Worm (Caenorhabditis elegans) whole organism, mixed stage, embryonic: ENCODE data around the gene D2063.1.

ENCODE experiments used
- nhr-76 ChIP-seq: sonication (generic microtip); optimal IDR thresholded peaks from 2 replicates; lab custom pipeline; 2017; ENCODE audit warnings: missing biosample characterization, missing genetic modification characterization
- unc-39 ChIP-seq: fragments of 150-350 bp; optimal IDR thresholded peaks from 2 replicates; lab custom pipeline; 2014; ENCODE audit warnings: missing biosample characterization, missing genetic modification characterization

ce11 chrV:4373656-4374055 lies 46.7 kb downstream of the D2063.1 start:
- TF ChIP-seq nhr-76 (tag; lab: Kevin White, UChicago): no peak
- TF ChIP-seq unc-39 (tag; lab: Kevin White, UChicago): no peak
